Worm (Caenorhabditis elegans): Measurements from ENCODE around the gene C23H5.15.

ce11 chrIV:2114337-2114736 is 11.6 kb upstream of the C23H5.15 start, which contains the start of gene xbx-4:
- TF ChIP-seq ama-1 (optimal IDR thresholded peaks at IDR 0.05) (no peak), T23F11.4 (GFP tag; optimal IDR thresholded peaks at IDR 0.05) (no peak), hlh-30 (tag; optimal IDR thresholded peaks at IDR 0.05; ENCODE audit: insufficient read depth) (no peak), npax-4 (tag; optimal IDR thresholded peaks at IDR 0.05) (no peak), pha-2 (tag; optimal IDR thresholded peaks at IDR 0.05) (no peak), unc-42 (tag; optimal IDR thresholded peaks at IDR 0.05) (no peak), unc-55 (GFP tag; optimal IDR thresholded peaks at IDR 0.05) (no peak), ttx-3 (tag; optimal IDR thresholded peaks at IDR 0.05) (no peak), F13H6.1 (tag; optimal IDR thresholded peaks at IDR 0.05) (no peak), fax-1 (tag; optimal IDR thresholded peaks at IDR 0.05) (no peak), sox-2 (GFP tag; IDR thresholded peaks at IDR 0.05) (no peak), pha-4 (tag; optimal IDR thresholded peaks at IDR 0.05) (no peak)

All from whole organism, late embryonic.